Fruit fly (Drosophila melanogaster) whole organism: Measurements from ENCODE around the gene Rich.

Experiments used
- CG8478 ChIP-seq: fragments of >200 bp; optimal IDR thresholded peaks from 2 replicates; lab custom pipeline; 2018; ENCODE audit warnings: inconsistent platforms
- Dll ChIP-seq: fragments of >200 bp; optimal IDR thresholded peaks from 2 replicates; lab custom pipeline; 2017
- EcR ChIP-seq, 2 experiments: fragments of >200 bp; optimal IDR thresholded peaks; 2 replicates each; lab custom pipeline; 2017; ENCODE audit warnings: missing biosample characterization in 2 of 2, missing genetic modification characterization in 2 of 2, missing genetic modification reagents in 2 of 2
- pan ChIP-seq: fragments of >200 bp; optimal IDR thresholded peaks from 2 replicates; lab custom pipeline; 2017
- psq ChIP-seq: fragments of >200 bp; optimal IDR thresholded peaks from 2 replicates; lab custom pipeline; 2017
- usp ChIP-seq: fragments of >200 bp; optimal IDR thresholded peaks from 2 replicates; lab custom pipeline; 2017; ENCODE audit warnings: missing biosample characterization, missing genetic modification characterization, mixed read lengths

The Rich gene

DNA sequence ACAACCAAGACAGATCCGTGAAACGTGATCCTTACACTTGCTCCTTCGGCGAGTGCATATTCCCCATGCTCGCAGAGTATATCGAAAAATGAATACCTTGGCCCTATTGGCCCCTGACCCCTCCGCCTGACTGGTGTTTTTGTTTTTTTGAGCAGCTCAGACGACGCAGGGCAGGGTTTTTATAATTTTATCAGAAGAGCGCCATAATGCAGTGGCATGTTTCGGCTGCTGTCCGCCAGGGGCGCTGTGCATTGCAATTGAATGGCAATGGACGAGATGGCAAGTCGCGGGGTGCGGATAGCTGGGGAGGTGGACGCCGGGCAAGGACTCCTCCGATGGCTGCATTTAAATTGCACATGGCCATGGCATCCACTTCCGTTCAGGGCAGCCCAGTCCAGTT, 39.6 kb downstream of the Rich start:
- no peak for TF ChIP-seq psq
- TF ChIP-seq CG8478 (lab: Kevin White, UChicago) = no peak
- no peak for TF ChIP-seq EcR (GFP tag; optimal IDR thresholded peaks at IDR 0.05; lab: Kevin White, UChicago)
- no peak for TF ChIP-seq usp (GFP tag; lab: Kevin White, UChicago)

dm6 chr3L:22214725-22215124, 48.0 kb downstream of the Rich start:
- TF ChIP-seq usp (GFP tag; lab: Kevin White, UChicago) (no peak), psq (no peak), EcR (GFP tag; optimal IDR thresholded peaks at IDR 0.05; lab: Kevin White, UChicago) (no peak), CG8478 (lab: Kevin White, UChicago) (no peak), Dll (lab: Kevin White, UChicago) (no peak), pan (lab: Kevin White, UChicago) (no peak)

dm6 chr3L:22209658-22210057, 53.1 kb downstream of the Rich start:
- TF ChIP-seq CG8478 (lab: Kevin White, UChicago) = no peak
- TF ChIP-seq EcR (GFP tag; optimal IDR thresholded peaks at IDR 0.05; lab: Kevin White, UChicago) = no peak
- no peak for TF ChIP-seq psq
- TF ChIP-seq pan (lab: Kevin White, UChicago) = no peak
- no peak for TF ChIP-seq Dll (lab: Kevin White, UChicago)
- no peak for TF ChIP-seq usp (GFP tag; lab: Kevin White, UChicago)
